Worm (Caenorhabditis elegans): Measurements from ENCODE around the gene ZK673.5.

Gene ZK673.5

DNA sequence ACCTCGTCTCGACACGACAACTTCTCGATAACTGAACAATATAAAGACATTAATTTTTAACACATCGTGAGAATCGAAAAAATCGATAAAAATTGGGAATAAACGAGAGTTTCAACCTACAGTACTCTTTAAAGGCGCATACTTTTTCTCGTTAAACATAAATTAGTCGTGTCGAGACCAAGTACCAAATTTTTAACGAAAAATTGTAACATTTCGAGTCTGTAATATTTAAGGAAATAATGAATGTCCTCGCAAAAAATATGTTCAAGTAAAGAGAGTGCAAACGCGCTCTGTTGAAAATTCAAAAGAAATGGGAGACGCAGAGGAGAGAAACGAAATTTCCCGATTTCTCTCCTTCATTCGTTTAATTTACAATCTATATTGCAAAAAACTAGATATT lies 11.0 kb upstream of the ZK673.5 start (continued):
- TF ChIP-seq dpff-1 (tag; optimal IDR thresholded peaks at IDR 0.05) = no peak
- TF ChIP-seq attf-3 (GFP tag; conservative IDR thresholded peaks at IDR 0.05) = no peak
- peak in 1 of 3 experiments; percentile 61 for TF ChIP-seq lin-35 (GFP tag; optimal IDR thresholded peaks at IDR 0.05)
- no peak for TF ChIP-seq lsy-27 (tag; optimal IDR thresholded peaks at IDR 0.05; ENCODE audit: borderline replicate concordance, insufficient read depth)
- no peak for TF ChIP-seq tlf-1 (GFP tag; optimal IDR thresholded peaks at IDR 0.05)
- TF ChIP-seq athp-1 (tag; optimal IDR thresholded peaks at IDR 0.05) = peak; percentile 49
- TF ChIP-seq ztf-18 (tag; optimal IDR thresholded peaks at IDR 0.05) = no peak
- TF ChIP-seq bed-1 (GFP tag; IDR thresholded peaks at IDR 0.05) = no peak
- TF ChIP-seq ztf-6 (GFP tag; IDR thresholded peaks at IDR 0.05) = no peak
- peak; percentile 66; the same call in 1 of the 2 replicates for TF ChIP-seq nfyb-1 (GFP tag; IDR thresholded peaks at IDR 0.05)
- no peak for TF ChIP-seq unc-62 (GFP tag; optimal IDR thresholded peaks at IDR 0.05)
- TF ChIP-seq Y56A3A.18 (GFP tag; IDR thresholded peaks at IDR 0.05) = peak; percentile 5; the same call in 1 of the 2 replicates
- TF ChIP-seq lir-1 (GFP tag; conservative IDR thresholded peaks at IDR 0.05) = no peak
- TF ChIP-seq zfh-2 (GFP tag; conservative IDR thresholded peaks at IDR 0.05) = no peak
- peak in 1 of 2 experiments; percentile 13 for TF ChIP-seq rec-8 (tag; optimal IDR thresholded peaks at IDR 0.05)
- peak; percentile 68 for TF ChIP-seq mel-28 (tag; optimal IDR thresholded peaks at IDR 0.05; ENCODE audit: borderline replicate concordance)
- peak; percentile 8; the same call in 1 of the 2 replicates for TF ChIP-seq cebp-1 (GFP tag; IDR thresholded peaks at IDR 0.05)
- peak; percentile 63 for TF ChIP-seq cebp-1 (tag; optimal IDR thresholded peaks at IDR 0.05)
- peak; percentile 55 for TF ChIP-seq attf-5 (GFP tag; optimal IDR thresholded peaks at IDR 0.05)
- no peak for TF ChIP-seq zim-3 (tag; optimal IDR thresholded peaks at IDR 0.05)
- no peak for TF ChIP-seq C17E4.6 (GFP tag; IDR thresholded peaks at IDR 0.05)
- TF ChIP-seq ztf-22 (GFP tag; optimal IDR thresholded peaks at IDR 0.05) = no peak
- no peak for TF ChIP-seq sdz-38 (tag; optimal IDR thresholded peaks at IDR 0.05)
- no peak for TF ChIP-seq egl-18 (GFP tag; IDR thresholded peaks at IDR 0.05)
- no peak for TF ChIP-seq Y53G8AR.9 (GFP tag; conservative IDR thresholded peaks at IDR 0.05)
- no peak for TF ChIP-seq egrh-3 (GFP tag; IDR thresholded peaks at IDR 0.05)
- TF ChIP-seq let-526 (GFP tag; IDR thresholded peaks at IDR 0.05) = no peak
- no peak for TF ChIP-seq D2030.7 (GFP tag; IDR thresholded peaks at IDR 0.05)
- no peak for TF ChIP-seq akir-1 (GFP tag; optimal IDR thresholded peaks at IDR 0.05)
- TF ChIP-seq madf-6 (GFP tag; IDR thresholded peaks at IDR 0.05) = peak; percentile 34; the same call in 1 of the 2 replicates
- TF ChIP-seq hlh-12 (tag; optimal IDR thresholded peaks at IDR 0.05) = no peak
- TF ChIP-seq ceh-100 (GFP tag; IDR thresholded peaks at IDR 0.05) = no peak
- TF ChIP-seq F37B4.10 (GFP tag; IDR thresholded peaks at IDR 0.05) = no peak
- TF ChIP-seq let-607 (tag; optimal IDR thresholded peaks at IDR 0.05) = no peak
- TF ChIP-seq mes-4 (tag; optimal IDR thresholded peaks at IDR 0.05) = no peak
- TF ChIP-seq mcd-1 (GFP tag; IDR thresholded peaks at IDR 0.05) = peak; percentile 64
- TF ChIP-seq madf-10 (tag; optimal IDR thresholded peaks at IDR 0.05) = peak; percentile 1
- TF ChIP-seq madf-8 (GFP tag; conservative IDR thresholded peaks at IDR 0.05) = no peak
- no peak for TF ChIP-seq ceh-91 (GFP tag; IDR thresholded peaks at IDR 0.05)
- no peak for TF ChIP-seq B0019.2 (GFP tag; conservative IDR thresholded peaks at IDR 0.05)
- no peak for TF ChIP-seq F57C9.4 (tag; optimal IDR thresholded peaks at IDR 0.05)
- TF ChIP-seq F10E7.11 (tag; optimal IDR thresholded peaks at IDR 0.05) = no peak
- TF ChIP-seq efl-1 (GFP tag; optimal IDR thresholded peaks at IDR 0.05) = no peak
- TF ChIP-seq C06A6.2 (GFP tag; conservative IDR thresholded peaks at IDR 0.05) = 0 out of 2 replicates have a peak, but pooled peaks have one; percentile 22
- TF ChIP-seq B0336.3 (GFP tag; IDR thresholded peaks at IDR 0.05) = peak; percentile 54
- TF ChIP-seq xnd-1 (tag; optimal IDR thresholded peaks at IDR 0.05) = no peak
- TF ChIP-seq lin-26 (GFP tag; IDR thresholded peaks at IDR 0.05) = no peak
- TF ChIP-seq ama-1 (optimal IDR thresholded peaks at IDR 0.05) = peak; percentile 57
- no peak for TF ChIP-seq ama-1 (GFP tag; optimal IDR thresholded peaks at IDR 0.05)
- TF ChIP-seq T26A5.8 (tag; optimal IDR thresholded peaks at IDR 0.05) = no peak

All from whole organism, young adult.